Fruit fly (Drosophila melanogaster) whole organism, embryonic: ENCODE results near the gene CG14370.

Experiments
- CG11093 ChIP-seq: fragments of 200-800 bp; sonication (Bioruptor generic); IDR thresholded peaks from 3 replicates; pipeline ENCODE4 v1.3.6; 2022; ENCODE audit warnings: missing biosample characterization, missing genetic modification characterization
- CG14965 ChIP-seq: fragments of 200-800 bp; sonication (Bioruptor generic); optimal IDR thresholded peaks from 2 replicates; lab custom pipeline; 2016; ENCODE audit warnings: missing biosample characterization, missing genetic modification characterization, borderline replicate concordance
- Dfd ChIP-seq, 2 experiments: fragments of >200 bp; optimal IDR thresholded peaks; 2 replicates each; lab custom pipeline; 2017; ENCODE audit warnings: missing biosample characterization in 2 of 2, missing genetic modification characterization in 2 of 2
- jigr1 ChIP-seq: fragments of 200-800 bp; sonication (Bioruptor generic); IDR thresholded peaks from 3 replicates; pipeline ENCODE4 v1.3.6; 2022; ENCODE audit warnings: missing biosample characterization, missing genetic modification characterization
- sisA ChIP-seq: fragments of 200-800 bp; sonication (Bioruptor generic); IDR thresholded peaks from 2 replicates; pipeline ENCODE4 v1.3.6; 2022; ENCODE audit warnings: missing biosample characterization, missing genetic modification characterization

dm6 chr3R:13615007-13615406 lies 27.2 kb downstream of the CG14370 start:
- TF ChIP-seq Dfd (GFP tag; optimal IDR thresholded peaks at IDR 0.05; lab: Kevin White, UChicago) (no peak), sisA (no peak), CG14965 (no peak), jigr1 (GFP tag; lab: Robert Waterston, UW) (no peak), CG11093 (GFP tag; lab: Robert Waterston, UW) (no peak)
